Worm (Caenorhabditis elegans) whole organism, L4 larva: ENCODE data around the gene F11F1.1.

Source experiments
- R02D3.7 ChIP-seq: fragments of 150-350 bp; sonication (generic microtip); optimal IDR thresholded peaks from 3 replicates; lab custom pipeline; 2014; ENCODE audit warnings: missing biosample characterization, missing genetic modification characterization
- Y48G9A.11 ChIP-seq: fragments of 200-800 bp; sonication (Bioruptor generic); IDR thresholded peaks from 2 replicates; pipeline ENCODE4 v1.3.6; 2022; ENCODE audit warnings: missing genetic modification reagents, missing genetic modification characterization, missing compliant biosample characterization
- hif-1 ChIP-seq, 2 experiments: sonication (generic microtip); optimal IDR thresholded peaks; 2 replicates each; lab custom pipeline; 2016 to 2017; ENCODE audit warnings: missing compliant biosample characterization in 2 of 2, missing genetic modification characterization in 2 of 2, missing genetic modification reagents in 2 of 2, missing genotype in 2 of 2, mild to moderate bottlenecking in 1 of 2

DNA sequence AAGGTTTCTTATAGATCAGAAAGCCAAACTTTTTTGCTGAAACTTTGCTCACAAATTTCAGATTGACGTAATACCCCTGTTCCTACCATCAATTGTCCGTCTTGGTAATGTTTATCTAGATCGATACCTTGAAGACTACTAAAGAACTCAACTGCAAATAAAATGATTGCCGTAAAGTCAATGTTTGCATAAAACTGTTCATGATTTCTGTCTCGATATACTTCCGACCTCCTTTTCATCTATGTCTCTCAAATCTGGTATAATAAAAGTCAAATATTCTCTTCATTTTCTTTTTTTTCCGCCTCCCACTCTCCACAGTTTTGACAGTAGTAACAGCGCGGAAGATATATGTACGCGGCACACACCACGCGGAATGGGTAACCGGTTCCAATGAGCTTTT is 10.1 kb downstream of the F11F1.1 start, which contains the start of gene nas-1:
- TF ChIP-seq R02D3.7 (tag; lab: Kevin White, UChicago) (no peak), hif-1 (tag; optimal IDR thresholded peaks at IDR 0.05; lab: Kevin White, UChicago) (no peak), Y48G9A.11 (no peak)
